1 fruit fly cellular context compared by ENCODE assay signal in the genomic region with DNA sequence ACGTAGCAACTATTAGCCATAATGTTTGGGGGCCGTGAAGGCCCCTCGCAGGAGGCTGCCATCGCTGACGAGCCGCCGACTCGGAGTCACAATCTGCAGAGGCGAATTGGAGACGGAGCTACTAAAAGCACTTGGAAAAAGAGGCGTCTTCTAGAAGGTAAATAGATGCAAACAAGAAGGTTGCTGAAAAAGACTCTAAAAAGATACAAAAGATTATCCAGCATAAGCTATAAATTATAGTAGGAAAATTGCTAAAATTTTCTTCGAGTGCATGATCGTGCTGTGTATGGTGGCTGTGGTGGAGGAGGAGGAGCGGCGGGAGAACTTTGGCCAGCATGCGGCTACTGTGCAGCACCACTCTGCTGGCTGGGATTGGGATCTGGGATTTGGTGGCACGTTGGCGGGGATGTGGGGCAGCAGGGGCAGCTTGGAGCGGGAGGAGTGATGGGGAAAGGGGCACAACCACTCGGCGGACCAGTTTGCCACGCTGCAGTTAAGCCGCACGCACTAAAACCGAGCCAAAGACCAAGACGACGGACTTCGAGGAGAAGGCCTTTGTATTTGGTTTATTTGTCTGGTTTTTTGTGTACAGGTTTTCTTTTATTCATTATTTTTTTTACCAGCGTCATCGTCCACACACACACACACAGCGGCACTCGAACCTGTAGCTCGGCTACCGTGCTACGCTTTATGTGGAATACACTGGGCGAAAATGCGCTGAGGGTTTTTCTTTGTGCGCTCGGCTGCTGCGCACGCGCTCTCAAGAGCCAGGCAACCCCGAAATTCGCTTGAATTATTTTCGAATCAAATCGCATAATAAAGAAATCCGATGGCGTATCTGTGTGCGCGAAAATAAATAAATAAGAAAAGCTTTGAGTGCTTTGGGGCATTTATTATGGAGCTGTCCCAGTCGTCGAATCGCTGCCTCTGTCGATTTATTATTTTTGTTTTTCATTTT.
TF ChIP-seq lines count a peak whose summit lies in the region.

No protein-coding gene starts in this region.

TF ChIP-seq in whole organism, embryonic, 481 proteins besides CTCF, POLR2A, EP300 and RAD21 (continued from another document and continues in another):
- TF ChIP-seq CG2120 (GFP tag; optimal IDR thresholded peaks at IDR 0.05; lab: Kevin White, UChicago) (no peak), hbn (GFP tag; IDR thresholded peaks at IDR 0.05; lab: Robert Waterston, UW; ENCODE audit: partially characterized antibody) (no peak), zfh2 (GFP tag; optimal IDR thresholded peaks at IDR 0.05; lab: Kevin White, UChicago) (no peak), fd64A (GFP tag; optimal IDR thresholded peaks at IDR 0.05; lab: Kevin White, UChicago) (no peak), CG4424 (GFP tag; optimal IDR thresholded peaks at IDR 0.05; lab: Kevin White, UChicago) (peak; percentile 24), crp (GFP tag; optimal IDR thresholded peaks at IDR 0.05; lab: Kevin White, UChicago) (no peak), CG11695 (GFP tag; IDR thresholded peaks at IDR 0.05; lab: Robert Waterston, UW) (0 out of 3 replicates have a peak, but pooled peaks have one; percentile 6), chif (GFP tag; optimal IDR thresholded peaks at IDR 0.05; lab: Kevin White, UChicago) (peak in 1 of 2 experiments; percentile 5), CrebB (tag; optimal IDR thresholded peaks at IDR 0.05; lab: Kevin White, UChicago) (no peak), CG7745 (tag; optimal IDR thresholded peaks at IDR 0.05; lab: Kevin White, UChicago) (no peak), Dp (GFP tag; optimal IDR thresholded peaks at IDR 0.05; lab: Kevin White, UChicago) (no peak), Taf1 (GFP tag; IDR thresholded peaks at IDR 0.05; lab: Robert Waterston, UW) (no peak), gcm (GFP tag; optimal IDR thresholded peaks at IDR 0.05; lab: Kevin White, UChicago) (no peak), Xbp1 (GFP tag; optimal IDR thresholded peaks at IDR 0.05; lab: Kevin White, UChicago) (peak; percentile 9), CG4360 (GFP tag; IDR thresholded peaks at IDR 0.05; lab: Robert Waterston, UW) (no peak), Bgb (GFP tag; IDR thresholded peaks at IDR 0.05; lab: Robert Waterston, UW; ENCODE audit: partially characterized antibody) (no peak), corto (GFP tag; optimal IDR thresholded peaks at IDR 0.05; lab: Kevin White, UChicago) (peak; percentile 74), Xrp1 (GFP tag; IDR thresholded peaks at IDR 0.05; lab: Robert Waterston, UW) (peak; percentile 50), CG15601 (tag; optimal IDR thresholded peaks at IDR 0.05; lab: Kevin White, UChicago) (no peak), CG11398 (GFP tag; optimal IDR thresholded peaks at IDR 0.05; lab: Kevin White, UChicago) (no peak), H15 (GFP tag; IDR thresholded peaks at IDR 0.05; lab: Robert Waterston, UW) (peak; percentile 20; the same call in 1 of the 3 replicates), Side (GFP tag; optimal IDR thresholded peaks at IDR 0.05; lab: Kevin White, UChicago) (no peak), CG9437 (GFP tag; optimal IDR thresholded peaks at IDR 0.05; lab: Kevin White, UChicago) (no peak), Drgx (GFP tag; IDR thresholded peaks at IDR 0.05; lab: Robert Waterston, UW) (peak; percentile 91), tll (GFP tag; optimal IDR thresholded peaks at IDR 0.05; lab: Kevin White, UChicago) (no peak), CG2678 (tag; optimal IDR thresholded peaks at IDR 0.05; lab: Kevin White, UChicago) (no peak), CG1233 (GFP tag; optimal IDR thresholded peaks at IDR 0.05; lab: Kevin White, UChicago) (no peak), Oli (tag; optimal IDR thresholded peaks at IDR 0.05; lab: Kevin White, UChicago) (no peak), sr (GFP tag; IDR thresholded peaks at IDR 0.05; lab: Robert Waterston, UW) (no peak), gem (tag; optimal IDR thresholded peaks at IDR 0.05; lab: Kevin White, UChicago) (peak; percentile 6), ken (GFP tag; IDR thresholded peaks at IDR 0.05; lab: Robert Waterston, UW) (peak; percentile 31; the same call in 1 of the 3 replicates), CG17359 (tag; optimal IDR thresholded peaks at IDR 0.05; lab: Kevin White, UChicago) (peak; percentile 58), NC2α (GFP tag; optimal IDR thresholded peaks at IDR 0.05; lab: Kevin White, UChicago) (no peak), danr (GFP tag; IDR thresholded peaks at IDR 0.05; lab: Robert Waterston, UW) (no peak), Meics (GFP tag; optimal IDR thresholded peaks at IDR 0.05; lab: Kevin White, UChicago) (no peak), jing (GFP tag; optimal IDR thresholded peaks at IDR 0.05; lab: Kevin White, UChicago) (no peak), zfh1 (GFP tag; IDR thresholded peaks at IDR 0.05; lab: Robert Waterston, UW) (peak; percentile 50), CG4707 (GFP tag; optimal IDR thresholded peaks at IDR 0.05; lab: Kevin White, UChicago) (no peak), BtbVII (GFP tag; optimal IDR thresholded peaks at IDR 0.05; lab: Kevin White, UChicago) (no peak), oc (tag; optimal IDR thresholded peaks at IDR 0.05; lab: Kevin White, UChicago) (peak; percentile 58), h (optimal IDR thresholded peaks at IDR 0.05; lab: Kevin White, UChicago) (peak; percentile 20), gsb (GFP tag; IDR thresholded peaks at IDR 0.05; lab: Robert Waterston, UW) (no peak), ERR (GFP tag; optimal IDR thresholded peaks at IDR 0.05; lab: Kevin White, UChicago) (no peak), D19B (GFP tag; optimal IDR thresholded peaks at IDR 0.05; lab: Kevin White, UChicago) (no peak), CG43689 (GFP tag; IDR thresholded peaks at IDR 0.05; lab: Robert Waterston, UW) (no peak), CG9932 (GFP tag; IDR thresholded peaks at IDR 0.05; lab: Robert Waterston, UW) (no peak), dmrt11E (tag; optimal IDR thresholded peaks at IDR 0.05; lab: Kevin White, UChicago) (no peak), HLHmδ (GFP tag; optimal IDR thresholded peaks at IDR 0.05; lab: Kevin White, UChicago) (no peak), CG18764 (GFP tag; optimal IDR thresholded peaks at IDR 0.05; lab: Kevin White, UChicago) (no peak), lmd (GFP tag; IDR thresholded peaks at IDR 0.05; lab: Robert Waterston, UW) (peak; percentile 21), repo (GFP tag; optimal IDR thresholded peaks at IDR 0.05; lab: Kevin White, UChicago) (no peak), CG42726 (GFP tag; IDR thresholded peaks at IDR 0.05; lab: Robert Waterston, UW; ENCODE audit: partially characterized antibody) (no peak), C15 (GFP tag; IDR thresholded peaks at IDR 0.05; lab: Robert Waterston, UW) (no peak), Mad (GFP tag; optimal IDR thresholded peaks at IDR 0.05; lab: Kevin White, UChicago) (no peak), dati (GFP tag; IDR thresholded peaks at IDR 0.05; lab: Robert Waterston, UW) (no peak), CG30431 (GFP tag; optimal IDR thresholded peaks at IDR 0.05; lab: Kevin White, UChicago) (no peak), wor (GFP tag; IDR thresholded peaks at IDR 0.05; lab: Robert Waterston, UW) (no peak), sens (GFP tag; lab: Kevin White, UChicago) (peak; percentile 82), seq (GFP tag; IDR thresholded peaks at IDR 0.05; lab: Robert Waterston, UW) (no peak), chinmo (GFP tag; IDR thresholded peaks at IDR 0.05; lab: Robert Waterston, UW; ENCODE audit: partially characterized antibody) (0 out of 4 replicates have a peak, but pooled peaks have one; percentile 65), pnt (GFP tag; optimal IDR thresholded peaks at IDR 0.05; lab: Kevin White, UChicago) (no peak), CG8924 (tag; optimal IDR thresholded peaks at IDR 0.05; lab: Kevin White, UChicago) (no peak), scrt (GFP tag; optimal IDR thresholded peaks at IDR 0.05; lab: Kevin White, UChicago) (no peak), CG3163 (GFP tag; optimal IDR thresholded peaks at IDR 0.05; lab: Kevin White, UChicago) (no peak), H2.0 (GFP tag; IDR thresholded peaks at IDR 0.05; lab: Robert Waterston, UW) (peak; percentile 23; the same call in 1 of the 2 replicates), CG33557 (GFP tag; optimal IDR thresholded peaks at IDR 0.05; lab: Kevin White, UChicago) (no peak), CG8765 (GFP tag; IDR thresholded peaks at IDR 0.05; lab: Robert Waterston, UW) (no peak), chm (GFP tag; IDR thresholded peaks at IDR 0.05; lab: Robert Waterston, UW) (peak; percentile 57; the same call in 1 of the 2 replicates), ham (GFP tag; IDR thresholded peaks at IDR 0.05; lab: Robert Waterston, UW) (no peak), CG2875 (GFP tag; optimal IDR thresholded peaks at IDR 0.05; lab: Kevin White, UChicago) (no peak), Elba2 (GFP tag; optimal IDR thresholded peaks at IDR 0.05; lab: Kevin White, UChicago) (no peak), CG6813 (GFP tag; optimal IDR thresholded peaks at IDR 0.05; lab: Kevin White, UChicago) (peak; percentile 27), CG2889 (GFP tag; IDR thresholded peaks at IDR 0.05; lab: Robert Waterston, UW) (no peak), NK7.1 (GFP tag; optimal IDR thresholded peaks at IDR 0.05; lab: Kevin White, UChicago) (no peak), CG14667 (GFP tag; IDR thresholded peaks at IDR 0.05; lab: Robert Waterston, UW) (no peak), CG7786 (GFP tag; optimal IDR thresholded peaks at IDR 0.05; lab: Kevin White, UChicago) (no peak), CG31365 (tag; optimal IDR thresholded peaks at IDR 0.05; lab: Kevin White, UChicago) (no peak), CG7372 (GFP tag; IDR thresholded peaks at IDR 0.05; lab: Robert Waterston, UW) (peak; percentile 21; the same call in 1 of the 2 replicates), phol (tag; optimal IDR thresholded peaks at IDR 0.05; lab: Kevin White, UChicago) (no peak), CG31441 (GFP tag; IDR thresholded peaks at IDR 0.05; lab: Robert Waterston, UW) (no peak; the same call in none of the 2 replicates), CG12942 (GFP tag; optimal IDR thresholded peaks at IDR 0.05; lab: Kevin White, UChicago) (no peak), Sox100B (GFP tag; optimal IDR thresholded peaks at IDR 0.05; lab: Kevin White, UChicago) (no peak), CHES-1-like (GFP tag; optimal IDR thresholded peaks at IDR 0.05; lab: Kevin White, UChicago) (no peak), Nf-YC (tag; optimal IDR thresholded peaks at IDR 0.05; lab: Kevin White, UChicago) (no peak), bsh (GFP tag; optimal IDR thresholded peaks at IDR 0.05; lab: Kevin White, UChicago) (peak in 1 of 2 experiments; percentile 44), Sry-δ (GFP tag; optimal IDR thresholded peaks at IDR 0.05; lab: Kevin White, UChicago) (no peak), tin (GFP tag; optimal IDR thresholded peaks at IDR 0.05; lab: Kevin White, UChicago) (no peak), CG17328 (GFP tag; IDR thresholded peaks at IDR 0.05; lab: Robert Waterston, UW) (0 out of 2 replicates have a peak, but pooled peaks have one; percentile 13), CG2116 (GFP tag; optimal IDR thresholded peaks at IDR 0.05; lab: Kevin White, UChicago) (no peak), tap (tag; optimal IDR thresholded peaks at IDR 0.05; lab: Kevin White, UChicago) (peak; percentile 55), Antp (GFP tag; optimal IDR thresholded peaks at IDR 0.05; lab: Kevin White, UChicago) (no peak), CG2202 (tag; optimal IDR thresholded peaks at IDR 0.05; lab: Kevin White, UChicago) (no peak), NC2β (GFP tag; optimal IDR thresholded peaks at IDR 0.05; lab: Kevin White, UChicago) (peak; percentile 10), bbx (GFP tag; IDR thresholded peaks at IDR 0.05; lab: Robert Waterston, UW; ENCODE audit: partially characterized antibody) (no peak), dm (GFP tag; optimal IDR thresholded peaks at IDR 0.05; lab: Kevin White, UChicago) (no peak), Ssrp (tag; optimal IDR thresholded peaks at IDR 0.05; lab: Kevin White, UChicago) (no peak), sqz (GFP tag; optimal IDR thresholded peaks at IDR 0.05; lab: Kevin White, UChicago) (peak; percentile 80), dysf (GFP tag; IDR thresholded peaks at IDR 0.05; lab: Robert Waterston, UW) (peak; percentile 31; the same call in 1 of the 3 replicates), kni (GFP tag; optimal IDR thresholded peaks at IDR 0.05; lab: Kevin White, UChicago) (no peak), CG17385 (GFP tag; optimal IDR thresholded peaks at IDR 0.05; lab: Kevin White, UChicago) (no peak), CG16815 (GFP tag; optimal IDR thresholded peaks at IDR 0.05; lab: Kevin White, UChicago) (no peak), GATAe (GFP tag; conservative IDR thresholded peaks at IDR 0.05; lab: Robert Waterston, UW) (no peak), PHDP (tag; optimal IDR thresholded peaks at IDR 0.05; lab: Kevin White, UChicago) (no peak), CG30403 (GFP tag; optimal IDR thresholded peaks at IDR 0.05; lab: Kevin White, UChicago) (no peak), CG15514 (GFP tag; optimal IDR thresholded peaks at IDR 0.05; lab: Kevin White, UChicago) (no peak), sim (GFP tag; IDR thresholded peaks at IDR 0.05; lab: Robert Waterston, UW) (no peak), Abd-B (GFP tag; optimal IDR thresholded peaks at IDR 0.05; lab: Kevin White, UChicago) (peak; percentile 22), CG12155 (GFP tag; optimal IDR thresholded peaks at IDR 0.05; lab: Kevin White, UChicago) (no peak), CG2712 (tag; optimal IDR thresholded peaks at IDR 0.05; lab: Kevin White, UChicago) (peak; percentile 28), stc (GFP tag; IDR thresholded peaks at IDR 0.05; lab: Robert Waterston, UW) (0 out of 2 replicates have a peak, but pooled peaks have one; percentile 6), Pdp1 (GFP tag; optimal IDR thresholded peaks at IDR 0.05; lab: Kevin White, UChicago) (peak; percentile 5 to 37), btn (GFP tag; optimal IDR thresholded peaks at IDR 0.05; lab: Kevin White, UChicago) (no peak), knrl (GFP tag; IDR thresholded peaks at IDR 0.05; lab: Robert Waterston, UW; ENCODE audit: partially characterized antibody) (no peak), zen2 (GFP tag; IDR thresholded peaks at IDR 0.05; lab: Robert Waterston, UW; ENCODE audit: partially characterized antibody) (no peak), pita (GFP tag; optimal IDR thresholded peaks at IDR 0.05; lab: Kevin White, UChicago) (no peak), Gsc (GFP tag; IDR thresholded peaks at IDR 0.05; lab: Robert Waterston, UW) (peak; percentile 17; the same call in 1 of the 2 replicates), exex (tag; optimal IDR thresholded peaks at IDR 0.05; lab: Kevin White, UChicago) (no peak), CG1792 (GFP tag; optimal IDR thresholded peaks at IDR 0.05; lab: Kevin White, UChicago) (no peak), ATbp (GFP tag; optimal IDR thresholded peaks at IDR 0.05; lab: Kevin White, UChicago) (no peak), CG10147 (GFP tag; optimal IDR thresholded peaks at IDR 0.05; lab: Kevin White, UChicago) (no peak), CG34224 (GFP tag; IDR thresholded peaks at IDR 0.05; lab: Robert Waterston, UW; ENCODE audit: partially characterized antibody) (no peak), CG11247 (GFP tag; IDR thresholded peaks at IDR 0.05; lab: Robert Waterston, UW) (peak; percentile 29; the same call in 1 of the 2 replicates)
